Worm (Caenorhabditis elegans) whole organism, early embryonic: ENCODE measurements around the gene F11D11.22.

Experiments
- B0310.2 ChIP-seq: sonication (generic microtip); optimal IDR thresholded peaks from 2 replicates; lab custom pipeline; 2016; ENCODE audit warnings: mild to moderate bottlenecking, missing genetic modification characterization, missing compliant biosample characterization
- F13C5.2 ChIP-seq: sonication (generic microtip); optimal IDR thresholded peaks from 2 replicates; lab custom pipeline; 2017; ENCODE audit warnings: mild to moderate bottlenecking, missing genetic modification characterization, inconsistent platforms, missing compliant biosample characterization
- aly-1 ChIP-seq: sonication (generic microtip); optimal IDR thresholded peaks from 2 replicates; lab custom pipeline; 2016; ENCODE audit warnings: missing genetic modification characterization, missing compliant biosample characterization
- ama-1 ChIP-seq: fragments of 150-350 bp; optimal IDR thresholded peaks from 2 replicates; lab custom pipeline; 2014
- ceh-13 ChIP-seq: fragments of 200-800 bp; sonication (Bioruptor generic); optimal IDR thresholded peaks from 2 replicates; lab custom pipeline; 2018; ENCODE audit warnings: mild to moderate bottlenecking, missing genetic modification characterization, missing compliant biosample characterization
- ceh-36 ChIP-seq: sonication (generic microtip); optimal IDR thresholded peaks from 2 replicates; lab custom pipeline; 2016; ENCODE audit warnings: missing genetic modification characterization, inconsistent platforms, missing compliant biosample characterization
- ets-7 ChIP-seq: sonication (generic microtip); optimal IDR thresholded peaks from 2 replicates; lab custom pipeline; 2016; ENCODE audit warnings: missing genotype, missing genetic modification characterization, missing compliant biosample characterization
- flt-1 ChIP-seq: fragments of 200-800 bp; sonication (Bioruptor generic); IDR thresholded peaks from 2 replicates; pipeline ENCODE4 v1.3.6; 2022; ENCODE audit warnings: missing genetic modification characterization, missing compliant biosample characterization
- hmbx-1 ChIP-seq: sonication (generic microtip); optimal IDR thresholded peaks from 2 replicates; lab custom pipeline; 2016; ENCODE audit warnings: mild to moderate bottlenecking, missing genetic modification characterization, missing compliant biosample characterization
- hmg-4 ChIP-seq: fragments of 200-800 bp; sonication (Bioruptor generic); optimal IDR thresholded peaks from 2 replicates; lab custom pipeline; 2018; ENCODE audit warnings: mild to moderate bottlenecking, missing genetic modification characterization, missing compliant biosample characterization
- hnd-1 ChIP-seq: sonication (generic microtip); optimal IDR thresholded peaks from 2 replicates; lab custom pipeline; 2016; ENCODE audit warnings: missing genetic modification characterization, missing compliant biosample characterization
- pes-1 ChIP-seq: fragments of 200-800 bp; sonication (Bioruptor generic); IDR thresholded peaks from 2 replicates; pipeline ENCODE4 v1.3.6; 2022; ENCODE audit warnings: missing genetic modification reagents, missing genetic modification characterization, missing compliant biosample characterization
- scrt-1 ChIP-seq: fragments of 200-800 bp; sonication (Bioruptor generic); IDR thresholded peaks from 2 replicates; pipeline ENCODE4 v1.3.6; 2022; ENCODE audit warnings: missing genetic modification characterization, missing compliant biosample characterization
- sea-1 ChIP-seq: fragments of 200-800 bp; sonication (Bioruptor generic); conservative IDR thresholded peaks from 2 replicates; pipeline ENCODE4 v1.3.6; 2022; ENCODE audit warnings: missing genetic modification characterization, missing compliant biosample characterization
- tbx-11 ChIP-seq: fragments of 200-800 bp; sonication (Bioruptor generic); IDR thresholded peaks from 2 replicates; pipeline ENCODE4 v1.3.6; 2022; ENCODE audit warnings: missing genetic modification characterization, missing compliant biosample characterization
- tbx-37 ChIP-seq: fragments of 200-800 bp; sonication (Bioruptor generic); conservative IDR thresholded peaks from 2 replicates; pipeline ENCODE4 v1.3.6; 2022; ENCODE audit warnings: missing genetic modification reagents, missing genetic modification characterization, missing compliant biosample characterization
- tra-4 ChIP-seq: sonication (generic microtip); optimal IDR thresholded peaks from 2 replicates; lab custom pipeline; 2017; ENCODE audit warnings: missing genetic modification characterization, missing compliant biosample characterization

F11D11.22 gene

ce11 chrV:18761078-18761477, 1.1 kb upstream of the F11D11.22 start, which contains the start of gene F11D11.4:
TSS of gene F11D11.4 (plus strand) at chrV:18761378.
- TF ChIP-seq pes-1 (GFP tag; lab: Robert Waterston, UW) (no peak), sea-1 (GFP tag; lab: Robert Waterston, UW) (no peak), B0310.2 (tag; lab: Kevin White, UChicago) (no peak)

- TF ChIP-seq tbx-11 (GFP tag; lab: Robert Waterston, UW) = no peak
Measured at ce11 chrV:18769902-18770301, 7.8 kb downstream of the F11D11.22 start.

- TF ChIP-seq ets-7 (tag; lab: Kevin White, UChicago) (no peak), hmbx-1 (tag; lab: Kevin White, UChicago) (no peak), sea-1 (GFP tag; lab: Robert Waterston, UW) (no peak), aly-1 (tag; lab: Kevin White, UChicago) (no peak), tbx-37 (GFP tag; lab: Robert Waterston, UW) (no peak), tra-4 (tag; lab: Kevin White, UChicago) (no peak), hmg-4 (GFP tag; lab: Kevin White, UChicago) (no peak), tbx-11 (GFP tag; lab: Robert Waterston, UW) (no peak), flt-1 (GFP tag; lab: Robert Waterston, UW) (no peak), B0310.2 (tag; lab: Kevin White, UChicago) (no peak), ceh-13 (GFP tag; lab: Kevin White, UChicago) (no peak), ama-1 (lab: Kevin White, UChicago) (no peak), scrt-1 (GFP tag; lab: Robert Waterston, UW) (no peak), hnd-1 (no peak), pes-1 (GFP tag; lab: Robert Waterston, UW) (no peak), F13C5.2 (tag; lab: Kevin White, UChicago) (no peak), ceh-36 (tag; lab: Kevin White, UChicago) (no peak)
Measured at ce11 chrV:18770623-18771022, 8.5 kb downstream of the F11D11.22 start, which contains the start of gene clec-255. TSS of gene clec-255 (minus strand) at chrV:18770723.

- TF ChIP-seq ets-7 (tag; lab: Kevin White, UChicago) = no peak
- no peak for TF ChIP-seq F13C5.2 (tag; lab: Kevin White, UChicago)
- no peak for TF ChIP-seq tbx-37 (GFP tag; lab: Robert Waterston, UW)
- no peak for TF ChIP-seq B0310.2 (tag; lab: Kevin White, UChicago)
- TF ChIP-seq ceh-36 (tag; lab: Kevin White, UChicago) = no peak
- TF ChIP-seq ceh-13 (GFP tag; lab: Kevin White, UChicago) = no peak
- no peak for TF ChIP-seq flt-1 (GFP tag; lab: Robert Waterston, UW)
- no peak for TF ChIP-seq hnd-1
- no peak for TF ChIP-seq ama-1 (lab: Kevin White, UChicago)
- TF ChIP-seq hmbx-1 (tag; lab: Kevin White, UChicago) = no peak
- no peak for TF ChIP-seq aly-1 (tag; lab: Kevin White, UChicago)
- TF ChIP-seq sea-1 (GFP tag; lab: Robert Waterston, UW) = no peak
- no peak for TF ChIP-seq tra-4 (tag; lab: Kevin White, UChicago)
- TF ChIP-seq tbx-11 (GFP tag; lab: Robert Waterston, UW) = no peak
- TF ChIP-seq scrt-1 (GFP tag; lab: Robert Waterston, UW) = no peak
- TF ChIP-seq hmg-4 (GFP tag; lab: Kevin White, UChicago) = no peak
- no peak for TF ChIP-seq pes-1 (GFP tag; lab: Robert Waterston, UW)
Measured at ce11 chrV:18771390-18771789, 9.2 kb downstream of the F11D11.22 start, which contains the start of gene clec-256. TSS of gene clec-256 (plus strand) at chrV:18771690.

ce11 chrV:18771804-18772386, 9.8 kb downstream of the F11D11.22 start:
- TF ChIP-seq flt-1 (GFP tag; lab: Robert Waterston, UW) (no peak), ceh-13 (GFP tag; lab: Kevin White, UChicago) (no peak), ama-1 (lab: Kevin White, UChicago) (no peak), sea-1 (GFP tag; lab: Robert Waterston, UW) (no peak), aly-1 (tag; lab: Kevin White, UChicago) (no peak), B0310.2 (tag; lab: Kevin White, UChicago) (no peak), pes-1 (GFP tag; lab: Robert Waterston, UW) (no peak), F13C5.2 (tag; lab: Kevin White, UChicago) (no peak), hnd-1 (no peak)

- TF ChIP-seq scrt-1 (GFP tag; lab: Robert Waterston, UW) (no peak), sea-1 (GFP tag; lab: Robert Waterston, UW) (no peak), ceh-13 (GFP tag; lab: Kevin White, UChicago) (no peak), F13C5.2 (tag; lab: Kevin White, UChicago) (no peak), hmbx-1 (tag; lab: Kevin White, UChicago) (no peak), flt-1 (GFP tag; lab: Robert Waterston, UW) (no peak), tbx-11 (GFP tag; lab: Robert Waterston, UW) (no peak), tbx-37 (GFP tag; lab: Robert Waterston, UW) (no peak), tra-4 (tag; lab: Kevin White, UChicago) (no peak), hnd-1 (no peak), pes-1 (GFP tag; lab: Robert Waterston, UW) (no peak), aly-1 (tag; lab: Kevin White, UChicago) (no peak), hmg-4 (GFP tag; lab: Kevin White, UChicago) (no peak), B0310.2 (tag; lab: Kevin White, UChicago) (no peak), ceh-36 (tag; lab: Kevin White, UChicago) (no peak), ama-1 (lab: Kevin White, UChicago) (no peak), ets-7 (tag; lab: Kevin White, UChicago) (no peak)
Measured at ce11 chrV:18772761-18773160, 10.6 kb downstream of the F11D11.22 start, which contains the start of gene clec-257. TSS of gene clec-257 (plus strand) at chrV:18773061.

- no peak for TF ChIP-seq hnd-1
- TF ChIP-seq B0310.2 (tag; lab: Kevin White, UChicago) = no peak
- no peak for TF ChIP-seq F13C5.2 (tag; lab: Kevin White, UChicago)
- no peak for TF ChIP-seq tbx-37 (GFP tag; lab: Robert Waterston, UW)
- TF ChIP-seq ama-1 (lab: Kevin White, UChicago) = no peak
- no peak for TF ChIP-seq ceh-36 (tag; lab: Kevin White, UChicago)
- TF ChIP-seq aly-1 (tag; lab: Kevin White, UChicago) = no peak
- no peak for TF ChIP-seq ets-7 (tag; lab: Kevin White, UChicago)
- TF ChIP-seq pes-1 (GFP tag; lab: Robert Waterston, UW) = no peak
- TF ChIP-seq flt-1 (GFP tag; lab: Robert Waterston, UW) = no peak
- no peak for TF ChIP-seq ceh-13 (GFP tag; lab: Kevin White, UChicago)
Measured at ce11 chrV:18776245-18776737, 14.1 kb downstream of the F11D11.22 start, which contains the start of gene Y17D7B.4. TSS of gene Y17D7B.4 (minus strand) at chrV:18776687.
